Worm (Caenorhabditis elegans) whole organism, young adult: ENCODE results near the gene slc-30A9.

Source experiments
- B0336.3 ChIP-seq: fragments of 200-800 bp; sonication (Bioruptor generic); IDR thresholded peaks from 2 replicates; pipeline ENCODE4 v1.3.6; 2022; ENCODE audit warnings: missing genetic modification characterization, missing compliant biosample characterization
- C17E4.6 ChIP-seq: fragments of 200-800 bp; sonication (Bioruptor generic); IDR thresholded peaks from 2 replicates; pipeline ENCODE4 v1.3.6; 2022; ENCODE audit warnings: missing genetic modification reagents, missing genetic modification characterization, missing compliant biosample characterization
- F52B5.7 ChIP-seq: sonication (generic microtip); optimal IDR thresholded peaks from 2 replicates; lab custom pipeline; 2016; ENCODE audit warnings: mild to moderate bottlenecking, missing genetic modification characterization, missing compliant biosample characterization
- F57C9.4 ChIP-seq: sonication (generic microtip); optimal IDR thresholded peaks from 2 replicates; lab custom pipeline; 2017; ENCODE audit warnings: mild to moderate bottlenecking, missing genetic modification characterization, missing compliant biosample characterization
- T07F8.4 ChIP-seq: sonication (generic microtip); optimal IDR thresholded peaks from 2 replicates; lab custom pipeline; 2016; ENCODE audit warnings: mild to moderate bottlenecking, missing genetic modification characterization, moderate library complexity, missing compliant biosample characterization
- Y53F4B.3 ChIP-seq: fragments of 200-800 bp; sonication (Bioruptor generic); IDR thresholded peaks from 2 replicates; pipeline ENCODE4 v1.3.6; 2022; ENCODE audit warnings: missing genetic modification reagents, missing genetic modification characterization, missing compliant biosample characterization
- Y53G8AR.9 ChIP-seq: fragments of 200-800 bp; sonication (Bioruptor generic); conservative IDR thresholded peaks from 2 replicates; pipeline ENCODE4 v1.3.6; 2022; ENCODE audit warnings: missing genetic modification reagents, missing genetic modification characterization, missing compliant biosample characterization
- attf-5 ChIP-seq: fragments of 200-800 bp; sonication (Bioruptor generic); optimal IDR thresholded peaks from 2 replicates; lab custom pipeline; 2018; ENCODE audit warnings: mild to moderate bottlenecking, missing genetic modification characterization, missing compliant biosample characterization
- cebp-1 ChIP-seq, 2 experiments: fragments of 200-800 bp in 1 of 2; sonication (Bioruptor generic) in 1 of 2; sonication (generic microtip) in 1 of 2; IDR thresholded peaks in 1 of 2; optimal IDR thresholded peaks in 1 of 2; 2 replicates each; pipeline versions ENCODE4 v1.3.6 to Lab custom; 2017 to 2022; ENCODE audit warnings: missing compliant biosample characterization in 2 of 2, missing genetic modification characterization in 2 of 2, mild to moderate bottlenecking in 1 of 2, missing genetic modification reagents in 1 of 2, moderate library complexity in 1 of 2
- ceh-79 ChIP-seq: sonication (generic microtip); optimal IDR thresholded peaks from 2 replicates; lab custom pipeline; 2017; ENCODE audit warnings: mild to moderate bottlenecking, missing genetic modification characterization, missing compliant biosample characterization
- dox-1 ChIP-seq: fragments of 200-800 bp; sonication (Bioruptor generic); IDR thresholded peaks from 2 replicates; pipeline ENCODE4 v1.3.6; 2022; ENCODE audit warnings: missing genetic modification reagents, missing genetic modification characterization, missing compliant biosample characterization
- efl-1 ChIP-seq: fragments of 150-350 bp; optimal IDR thresholded peaks from 2 replicates; lab custom pipeline; 2014; ENCODE audit warnings: missing biosample characterization, missing genetic modification reagents, missing genetic modification characterization
- egl-18 ChIP-seq: fragments of 200-800 bp; sonication (Bioruptor generic); IDR thresholded peaks from 2 replicates; pipeline ENCODE4 v1.3.6; 2022; ENCODE audit warnings: missing genetic modification reagents, missing genetic modification characterization, missing compliant biosample characterization
- egrh-3 ChIP-seq: fragments of 200-800 bp; sonication (Bioruptor generic); IDR thresholded peaks from 2 replicates; pipeline ENCODE4 v1.3.6; 2022; ENCODE audit warnings: missing genetic modification reagents, missing genetic modification characterization, missing compliant biosample characterization
- ets-4 ChIP-seq: fragments of 200-800 bp; sonication (Bioruptor generic); optimal IDR thresholded peaks from 2 replicates; lab custom pipeline; 2018; ENCODE audit warnings: mild to moderate bottlenecking, missing genetic modification characterization, missing compliant biosample characterization
- him-1 ChIP-seq: sonication (generic microtip); optimal IDR thresholded peaks from 2 replicates; lab custom pipeline; 2016; ENCODE audit warnings: missing genotype, missing genetic modification reagents, missing genetic modification characterization, missing compliant biosample characterization
- let-607 ChIP-seq, 2 experiments: fragments of 200-800 bp in 1 of 2; sonication (Bioruptor generic) in 1 of 2; sonication (generic microtip) in 1 of 2; optimal IDR thresholded peaks; 2 replicates each; lab custom pipeline; 2016 to 2018; ENCODE audit warnings: mild to moderate bottlenecking in 2 of 2, missing compliant biosample characterization in 2 of 2, missing genetic modification characterization in 2 of 2, moderate library complexity in 2 of 2, missing genotype in 1 of 2
- lin-40 ChIP-seq: sonication (generic microtip); optimal IDR thresholded peaks from 2 replicates; lab custom pipeline; 2016; ENCODE audit warnings: missing genetic modification characterization, mild to moderate bottlenecking, missing compliant biosample characterization, missing genotype, missing genetic modification reagents
- lir-1 ChIP-seq: fragments of 200-800 bp; sonication (Bioruptor generic); conservative IDR thresholded peaks from 2 replicates; pipeline ENCODE4 v1.3.6; 2022; ENCODE audit warnings: missing genetic modification reagents, missing genetic modification characterization, missing compliant biosample characterization
- lsl-1 ChIP-seq: fragments of 200-800 bp; sonication (Bioruptor generic); optimal IDR thresholded peaks from 2 replicates; lab custom pipeline; 2018; ENCODE audit warnings: mild to moderate bottlenecking, missing genetic modification characterization, moderate library complexity, missing compliant biosample characterization
- nfya-1 ChIP-seq: sonication (generic microtip); optimal IDR thresholded peaks from 2 replicates; lab custom pipeline; 2017; ENCODE audit warnings: antibody characterized with exemption, missing compliant biosample characterization, missing genetic modification characterization, borderline replicate concordance; ENCODE audit not compliant: insufficient read depth
- nfyb-1 ChIP-seq: fragments of 200-800 bp; sonication (Bioruptor generic); IDR thresholded peaks from 2 replicates; pipeline ENCODE4 v1.3.6; 2022; ENCODE audit warnings: missing genetic modification reagents, missing genetic modification characterization, missing compliant biosample characterization
- nhr-80 ChIP-seq: sonication (generic microtip); optimal IDR thresholded peaks from 2 replicates; lab custom pipeline; 2016; ENCODE audit warnings: missing genetic modification characterization, missing compliant biosample characterization
- nhr-90 ChIP-seq: sonication (generic microtip); optimal IDR thresholded peaks from 2 replicates; lab custom pipeline; 2016; ENCODE audit warnings: missing genotype, mild to moderate bottlenecking, missing genetic modification characterization, missing compliant biosample characterization
- pha-4 ChIP-seq: fragments of 150-350 bp; sonication (generic microtip); optimal IDR thresholded peaks from 2 replicates; lab custom pipeline; 2014; ENCODE audit warnings: missing biosample characterization, missing genetic modification reagents, missing genetic modification characterization
- repo-1 ChIP-seq: sonication (generic microtip); optimal IDR thresholded peaks from 2 replicates; lab custom pipeline; 2017; ENCODE audit warnings: mild to moderate bottlenecking, missing genetic modification characterization, missing compliant biosample characterization
- sdz-38 ChIP-seq: sonication (generic microtip); optimal IDR thresholded peaks from 2 replicates; lab custom pipeline; 2016; ENCODE audit warnings: missing genotype, missing genetic modification characterization, missing compliant biosample characterization
- sea-2 ChIP-seq: fragments of 200-800 bp; sonication (Bioruptor generic); IDR thresholded peaks from 2 replicates; pipeline ENCODE4 v1.3.6; 2022; ENCODE audit warnings: missing genetic modification characterization, missing compliant biosample characterization
- snpc-3.4 ChIP-seq: sonication (generic microtip); optimal IDR thresholded peaks from 2 replicates; lab custom pipeline; 2017; ENCODE audit warnings: missing genetic modification characterization, mild to moderate bottlenecking, missing compliant biosample characterization, antibody characterized with exemption, moderate library complexity, missing genotype, missing genetic modification reagents
- snpc-4 ChIP-seq, 5 experiments: fragments of 150-350 bp in 1 of 5; sonication (generic microtip) in 4 of 5; optimal IDR thresholded peaks; 2 replicates each; lab custom pipeline; 2014 to 2018; ENCODE audit warnings: missing genetic modification characterization in 5 of 5, missing biosample characterization in 3 of 5, antibody characterized with exemption in 2 of 5, mild to moderate bottlenecking in 2 of 5, missing compliant biosample characterization in 2 of 5, missing genotype in 2 of 5, moderate library complexity in 2 of 5, missing genetic modification reagents in 1 of 5
- somi-1 ChIP-seq: fragments of 200-800 bp; sonication (Bioruptor generic); optimal IDR thresholded peaks from 2 replicates; lab custom pipeline; 2018; ENCODE audit warnings: mild to moderate bottlenecking, missing genetic modification characterization, missing compliant biosample characterization
- unc-130 ChIP-seq: sonication (generic microtip); optimal IDR thresholded peaks from 2 replicates; lab custom pipeline; 2016; ENCODE audit warnings: missing genetic modification reagents, missing genetic modification characterization, missing compliant biosample characterization
- xnd-1 ChIP-seq: sonication (generic microtip); optimal IDR thresholded peaks from 2 replicates; lab custom pipeline; 2016; ENCODE audit warnings: missing genotype, missing genetic modification reagents, missing genetic modification characterization, missing compliant biosample characterization
- ztf-28 ChIP-seq: fragments of 200-800 bp; sonication (Bioruptor generic); IDR thresholded peaks from 2 replicates; pipeline ENCODE4 v1.3.6; 2022; ENCODE audit warnings: missing genetic modification reagents, missing genetic modification characterization, missing compliant biosample characterization

The slc-30A9 gene

DNA sequence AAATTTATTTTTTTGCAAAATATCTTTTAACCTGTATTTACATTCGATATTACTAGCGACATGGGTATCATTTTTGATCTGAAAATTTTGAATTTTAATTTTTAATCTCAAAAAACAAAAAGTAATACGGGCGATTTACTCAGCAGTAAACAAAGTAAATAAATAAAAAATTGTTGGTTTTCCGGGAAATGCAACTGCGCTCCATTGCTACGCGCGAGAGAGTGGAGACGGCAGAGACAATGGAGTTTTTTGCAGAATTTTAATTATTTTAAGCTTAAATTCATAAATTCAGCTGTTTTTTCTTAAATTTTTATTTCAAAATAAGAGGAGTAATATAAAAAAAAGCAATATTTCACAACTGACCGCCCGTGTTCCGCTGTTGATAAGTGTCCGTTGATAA is at the start of gene slc-30A9 (continued):
- TF ChIP-seq sdz-38 (tag; lab: Kevin White, UChicago), result no peak

DNA sequence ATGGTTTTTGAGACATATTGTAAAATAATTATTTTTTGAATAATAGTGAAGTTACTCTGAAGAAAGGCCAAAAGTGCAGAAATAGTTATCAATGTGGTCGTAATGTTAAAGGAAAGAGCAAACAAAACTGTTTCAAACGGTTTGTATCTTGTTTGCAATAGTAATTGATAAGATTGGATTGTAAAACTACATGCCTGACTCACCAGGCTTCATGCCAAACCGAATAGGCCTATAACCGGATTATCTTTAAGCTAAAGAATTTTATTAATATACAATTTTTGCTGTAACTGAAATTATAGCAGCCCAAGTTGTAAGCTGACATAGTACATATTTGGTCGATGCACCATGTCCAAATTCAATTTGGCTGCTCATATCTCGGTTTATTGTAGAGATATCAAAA is 47.9 kb upstream of the slc-30A9 start, which contains the start of gene Y71H2AM.14:
TSS of gene Y71H2AM.14 (minus strand) at position 101 of the 400 bp plus-strand sequence.
- TF ChIP-seq efl-1 (GFP tag; lab: Kevin White, UChicago), result no peak
- TF ChIP-seq dox-1 (GFP tag; lab: Robert Waterston, UW), result no peak
- no peak for TF ChIP-seq T07F8.4 (tag; lab: Kevin White, UChicago)
- TF ChIP-seq pha-4 (tag; lab: Kevin White, UChicago), result no peak
- TF ChIP-seq somi-1 (GFP tag; lab: Kevin White, UChicago), result no peak
- no peak for TF ChIP-seq cebp-1 (GFP tag; IDR thresholded peaks at IDR 0.05; lab: Robert Waterston, UW)
- no peak for TF ChIP-seq cebp-1 (tag; optimal IDR thresholded peaks at IDR 0.05; lab: Kevin White, UChicago)

DNA sequence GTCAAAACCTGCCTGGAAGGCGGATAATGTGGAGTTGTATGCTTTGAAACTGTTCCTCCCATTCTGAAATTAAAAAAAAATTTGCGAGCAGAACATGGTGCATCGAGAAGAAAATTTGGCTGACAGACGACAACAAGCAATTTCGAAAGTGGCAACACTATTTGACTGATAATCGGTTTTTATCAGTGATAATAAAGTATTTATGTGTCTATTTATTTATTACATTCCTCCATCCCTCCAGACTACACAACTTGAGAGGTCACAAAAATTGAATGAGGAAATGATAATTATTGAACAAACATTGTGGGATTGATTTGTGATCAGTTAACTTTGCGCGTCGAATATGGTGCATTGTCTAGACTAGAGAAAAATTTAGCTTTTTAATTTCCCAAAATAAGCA is 40.9 kb upstream of the slc-30A9 start, which contains the start of gene cest-25:
TSS of gene cest-25 (minus strand) at position 63 of the 400 bp plus-strand sequence.
- TF ChIP-seq ets-4 (GFP tag; lab: Kevin White, UChicago), result peak; percentile 50
- TF ChIP-seq pha-4 (tag; lab: Kevin White, UChicago), result peak; percentile 73
- no peak for TF ChIP-seq xnd-1 (tag; lab: Kevin White, UChicago)
- no peak for TF ChIP-seq cebp-1 (GFP tag; IDR thresholded peaks at IDR 0.05; lab: Robert Waterston, UW)
- peak; percentile 57 for TF ChIP-seq cebp-1 (tag; optimal IDR thresholded peaks at IDR 0.05; lab: Kevin White, UChicago)
- no peak for TF ChIP-seq nfya-1 (tag; lab: Kevin White, UChicago)
- no peak for TF ChIP-seq egrh-3
- TF ChIP-seq lir-1 (GFP tag; lab: Robert Waterston, UW), result no peak
- TF ChIP-seq B0336.3, result no peak
- peak; percentile 88 for TF ChIP-seq nhr-80 (tag; lab: Kevin White, UChicago)
- TF ChIP-seq unc-130 (GFP tag; lab: Kevin White, UChicago), result no peak
- peak; percentile 33 for TF ChIP-seq attf-5 (GFP tag; lab: Kevin White, UChicago)

DNA sequence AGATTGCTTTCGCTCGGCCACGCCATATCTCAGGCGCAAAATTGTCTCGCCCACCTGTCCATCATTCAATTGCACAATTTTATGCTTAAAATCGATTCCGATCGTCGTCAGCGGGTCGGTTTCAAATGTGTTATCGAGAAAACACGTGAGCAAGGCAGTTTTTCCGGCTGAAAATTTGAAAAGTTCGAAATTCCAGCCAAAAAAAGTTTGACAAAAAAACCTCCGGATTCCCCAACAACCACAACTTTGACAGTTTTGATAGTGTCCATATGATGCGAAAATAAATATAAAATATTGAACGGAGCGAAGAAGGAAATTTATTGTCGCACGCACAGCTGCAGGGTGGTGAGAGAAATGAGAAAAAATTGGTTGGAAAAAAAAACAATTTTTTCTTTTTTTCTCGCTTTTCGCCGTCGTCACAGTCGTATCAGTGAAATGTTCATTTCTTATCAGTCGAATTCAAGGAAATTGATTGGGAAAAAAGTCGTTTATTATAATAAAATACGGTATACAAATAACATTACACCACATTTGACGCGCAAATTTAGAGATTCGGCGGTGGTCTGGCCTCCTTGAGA is 35.1 kb upstream of the slc-30A9 start, which contains the start of gene Y71H2AM.12:
TSS of gene Y71H2AM.12 (minus strand) at position 486 of the 578 bp plus-strand sequence.
- TF ChIP-seq B0336.3 (0 out of 2 replicates have a peak, but pooled peaks have one; percentile 38), Y53G8AR.9 (GFP tag; lab: Robert Waterston, UW) (no peak), ceh-79 (tag; lab: Kevin White, UChicago) (no peak), let-607 (tag; optimal IDR thresholded peaks at IDR 0.05; lab: Kevin White, UChicago) (peak in 1 of 2 experiments; percentile 44), nhr-80 (tag; lab: Kevin White, UChicago) (peak; percentile 88), dox-1 (GFP tag; lab: Robert Waterston, UW) (peak; percentile 39), ets-4 (GFP tag; lab: Kevin White, UChicago) (peak; percentile 43), F52B5.7 (tag; lab: Kevin White, UChicago) (no peak), xnd-1 (tag; lab: Kevin White, UChicago) (no peak), nhr-90 (peak; percentile 20), sea-2 (no peak), F57C9.4 (tag; lab: Kevin White, UChicago) (no peak), repo-1 (tag; lab: Kevin White, UChicago) (no peak), cebp-1 (GFP tag; IDR thresholded peaks at IDR 0.05; lab: Robert Waterston, UW) (no peak), cebp-1 (tag; optimal IDR thresholded peaks at IDR 0.05; lab: Kevin White, UChicago) (peak; percentile 38), attf-5 (GFP tag; lab: Kevin White, UChicago) (peak; percentile 59)

DNA sequence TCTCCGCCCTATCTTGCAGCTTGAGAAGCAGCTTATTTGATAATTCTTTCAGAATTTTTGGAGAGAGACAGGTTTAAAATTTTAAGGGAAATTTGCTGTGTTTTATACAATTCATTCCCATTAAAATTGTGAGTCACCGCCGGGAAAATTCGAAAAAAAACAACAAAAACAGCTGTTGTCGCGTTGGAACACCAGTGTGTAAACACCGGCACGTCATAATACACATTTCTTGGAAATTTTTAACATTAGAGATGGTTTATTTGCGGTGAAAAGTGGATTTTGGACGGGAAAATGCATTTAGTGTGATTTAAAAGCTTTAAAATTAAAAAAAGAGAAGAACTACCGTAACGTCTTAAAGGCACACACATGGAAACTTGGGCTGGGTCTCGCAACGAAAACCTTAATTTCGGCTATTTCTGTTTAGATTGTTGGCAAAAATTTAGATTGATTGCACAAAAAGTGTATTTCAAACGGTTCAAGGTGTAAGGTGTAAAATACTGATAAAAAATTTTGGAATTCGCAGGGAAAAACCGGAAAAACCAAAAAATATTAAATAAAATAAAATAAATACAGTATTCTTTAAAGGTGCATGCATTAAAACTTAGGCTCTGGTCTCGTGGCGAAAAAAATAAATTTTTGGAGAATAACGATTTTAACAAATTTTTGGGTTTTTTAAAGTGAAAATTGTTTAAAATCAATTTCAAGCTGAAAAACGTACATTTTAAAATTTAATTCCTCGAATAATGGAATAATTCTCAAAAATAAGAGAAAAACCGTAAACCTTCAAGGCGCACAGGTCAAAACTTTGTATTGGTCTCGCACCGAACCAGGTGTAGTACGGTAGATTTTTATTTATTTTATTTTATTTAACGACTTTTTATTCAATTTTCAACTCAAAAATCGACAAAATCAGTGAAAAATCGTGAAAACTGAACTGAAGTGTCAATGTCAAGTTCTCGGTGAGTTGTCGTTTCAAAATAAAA is 26.9 kb upstream of the slc-30A9 start, which contains the start of gene cosa-1:
TSS of gene cosa-1 (plus strand) at position 896 of the 983 bp plus-strand sequence.
- TF ChIP-seq let-607 (tag; optimal IDR thresholded peaks at IDR 0.05; lab: Kevin White, UChicago) (peak in 1 of 2 experiments; percentile 56), xnd-1 (tag; lab: Kevin White, UChicago) (peak; percentile 98), lin-40 (no peak), Y53F4B.3 (no peak), C17E4.6 (GFP tag; lab: Robert Waterston, UW) (no peak), egl-18 (GFP tag; lab: Robert Waterston, UW) (no peak), snpc-3.4 (tag; lab: Kevin White, UChicago) (no peak), snpc-4 (GFP tag; optimal IDR thresholded peaks at IDR 0.05; lab: Kevin White, UChicago) (no peak), snpc-4 (tag; optimal IDR thresholded peaks at IDR 0.05; lab: Kevin White, UChicago) (peak in 1 of 4 experiments; percentile 39), somi-1 (GFP tag; lab: Kevin White, UChicago) (no peak), nfyb-1 (GFP tag; lab: Robert Waterston, UW) (no peak), him-1 (tag; lab: Kevin White, UChicago) (no peak), lsl-1 (GFP tag; lab: Kevin White, UChicago) (peak; percentile 99), ztf-28 (GFP tag; lab: Robert Waterston, UW) (no peak)
